Worm (Caenorhabditis elegans): ENCODE measurements around the gene K06A9.2.

DNA sequence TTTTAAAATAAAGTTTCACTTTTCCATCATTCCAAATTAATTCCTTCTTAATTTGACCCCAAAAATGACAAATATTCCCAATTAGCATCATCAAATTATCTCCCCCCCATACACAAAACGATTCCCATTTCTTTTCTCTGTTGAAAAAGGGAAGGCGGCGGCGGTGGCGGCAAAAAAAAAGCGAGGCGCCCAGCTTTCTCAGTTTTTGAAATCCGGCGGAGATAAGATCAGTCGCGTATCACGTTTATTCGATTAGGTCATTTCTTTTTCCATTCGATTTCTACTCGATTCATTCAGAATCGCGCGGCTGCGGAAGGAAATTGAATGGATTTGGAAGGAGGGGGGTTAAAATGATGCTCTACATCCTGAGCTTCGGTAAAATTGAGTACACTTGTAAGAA, 47.8 kb downstream of the K06A9.2 start:
- no peak for TF ChIP-seq elt-3 (tag; optimal IDR thresholded peaks at IDR 0.05)
- no peak for TF ChIP-seq lin-32 (GFP tag; optimal IDR thresholded peaks at IDR 0.05)
- TF ChIP-seq sem-2 (GFP tag; optimal IDR thresholded peaks at IDR 0.05) = no peak

All from whole organism, mixed stage, embryonic.